Fruit fly (Drosophila melanogaster) whole organism, wandering third instar larva: Measurements from ENCODE around the gene Evi5.
A peak's percentile ranks its signal among the peaks of the same experiment; 100 is the strongest.

Source experiments
- Abd-B ChIP-seq: fragments of >200 bp; optimal IDR thresholded peaks from 2 replicates; lab custom pipeline; 2017; ENCODE audit warnings: missing biosample characterization, missing genetic modification characterization
- CG32264 ChIP-seq: fragments of 200-800 bp; sonication (Bioruptor generic); optimal IDR thresholded peaks from 2 replicates; lab custom pipeline; 2016; ENCODE audit warnings: missing biosample characterization, missing genetic modification characterization
- CG9705 ChIP-seq: fragments of 200-800 bp; sonication (Bioruptor generic); optimal IDR thresholded peaks from 2 replicates; lab custom pipeline; 2018; ENCODE audit warnings: missing biosample characterization, mild to moderate bottlenecking, missing genetic modification characterization
- CrebA ChIP-seq: fragments of 200-800 bp; sonication (Bioruptor generic); optimal IDR thresholded peaks from 2 replicates; lab custom pipeline; 2016; ENCODE audit warnings: missing biosample characterization, mild to moderate bottlenecking, missing genetic modification characterization, borderline replicate concordance
- Dfd ChIP-seq: fragments of >200 bp; optimal IDR thresholded peaks from 2 replicates; lab custom pipeline; 2017; ENCODE audit warnings: missing biosample characterization, missing genetic modification characterization
- Dif ChIP-seq: fragments of 200-275, 200-300 bp; sonication (Bioruptor generic); optimal IDR thresholded peaks from 2 replicates; lab custom pipeline; 2018; ENCODE audit warnings: missing biosample characterization, missing genetic modification characterization; ENCODE audit not compliant: partially characterized antibody
- GATAd ChIP-seq: sonication (Bioruptor generic); optimal IDR thresholded peaks from 2 replicates; lab custom pipeline; 2016; ENCODE audit warnings: missing biosample characterization, missing genetic modification characterization
- HLH106 ChIP-seq: fragments of 200-800 bp; optimal IDR thresholded peaks from 3 replicates; lab custom pipeline; 2019; ENCODE audit warnings: missing biosample characterization, mild to moderate bottlenecking, missing genetic modification characterization, moderate library complexity
- Hnf4 ChIP-seq: fragments of 200-800 bp; sonication (Bioruptor generic); optimal IDR thresholded peaks from 2 replicates; lab custom pipeline; 2016; ENCODE audit warnings: missing biosample characterization, mild to moderate bottlenecking, missing genetic modification characterization
- Hr78 ChIP-seq: fragments of >200 bp; optimal IDR thresholded peaks from 2 replicates; lab custom pipeline; 2017; ENCODE audit warnings: missing biosample characterization, missing genetic modification characterization
- Hr83 ChIP-seq: fragments of 200-300 bp; sonication (Bioruptor generic); optimal IDR thresholded peaks from 2 replicates; lab custom pipeline; 2016; ENCODE audit warnings: missing biosample characterization, mild to moderate bottlenecking, missing genetic modification characterization, moderate library complexity; ENCODE audit not compliant: poor library complexity, severe bottlenecking
- Jra ChIP-seq: sonication (Bioruptor generic); optimal IDR thresholded peaks from 2 replicates; lab custom pipeline; 2016; ENCODE audit warnings: missing biosample characterization, missing genetic modification characterization
- Mio ChIP-seq: sonication (Bioruptor generic); optimal IDR thresholded peaks from 2 replicates; lab custom pipeline; 2016; ENCODE audit warnings: missing biosample characterization, missing genetic modification characterization
- Myc ChIP-seq: fragments of >200 bp; optimal IDR thresholded peaks from 2 replicates; lab custom pipeline; 2017
- N ChIP-seq: fragments of >200 bp; optimal IDR thresholded peaks from 2 replicates; lab custom pipeline; 2018; ENCODE audit warnings: missing biosample characterization, missing external identifiers, missing genetic modification characterization
- OdsH ChIP-seq: fragments of 200-800 bp; sonication (Bioruptor generic); optimal IDR thresholded peaks from 2 replicates; lab custom pipeline; 2016; ENCODE audit warnings: missing biosample characterization, mild to moderate bottlenecking, missing genetic modification characterization
- Rel ChIP-seq, 2 experiments: fragments of 200-800 bp; sonication (Bioruptor generic) in 1 of 2; optimal IDR thresholded peaks; 2 replicates in 1 of 2; 3 replicates in 1 of 2; lab custom pipeline; 2016 to 2019; ENCODE audit warnings: mild to moderate bottlenecking in 2 of 2, missing biosample characterization in 2 of 2, missing genetic modification characterization in 2 of 2, moderate library complexity in 1 of 2
- Sp1 ChIP-seq: fragments of 200-800 bp; sonication (Bioruptor generic); optimal IDR thresholded peaks from 3 replicates; lab custom pipeline; 2019; ENCODE audit warnings: missing biosample characterization, mild to moderate bottlenecking, missing genetic modification characterization, moderate library complexity
- Vsx2 ChIP-seq: fragments of 200-300, 225-300 bp; sonication (Bioruptor generic); optimal IDR thresholded peaks from 2 replicates; lab custom pipeline; 2018; ENCODE audit warnings: missing biosample characterization, missing genetic modification characterization; ENCODE audit not compliant: partially characterized antibody
- br ChIP-seq: fragments of 200-800 bp; sonication (Bioruptor generic); optimal IDR thresholded peaks from 2 replicates; lab custom pipeline; 2016; ENCODE audit warnings: missing biosample characterization, missing genetic modification characterization
- brk ChIP-seq: fragments of 200-800 bp; sonication (Bioruptor generic); optimal IDR thresholded peaks from 2 replicates; lab custom pipeline; 2016; ENCODE audit warnings: missing biosample characterization, mild to moderate bottlenecking, missing genetic modification characterization
- dl ChIP-seq, 2 experiments: fragments of 175-275, 200-275 bp in 1 of 2; fragments of 200-275 bp in 1 of 2; sonication (Bioruptor generic); optimal IDR thresholded peaks; lab custom pipeline; 2018; ENCODE audit warnings: mild to moderate bottlenecking in 2 of 2, missing biosample characterization in 2 of 2, missing genetic modification characterization in 2 of 2, moderate library complexity in 2 of 2; ENCODE audit not compliant: partially characterized antibody in 2 of 2, insufficient read depth in 1 of 2
- dmrt93B ChIP-seq: fragments of 200-800 bp; sonication (Bioruptor generic); optimal IDR thresholded peaks from 2 replicates; lab custom pipeline; 2018; ENCODE audit warnings: missing biosample characterization, mild to moderate bottlenecking, missing genetic modification characterization
- dsf ChIP-seq: sonication (Bioruptor generic); optimal IDR thresholded peaks from 2 replicates; lab custom pipeline; 2016; ENCODE audit warnings: missing biosample characterization, missing genetic modification characterization, borderline replicate concordance
- ey ChIP-seq: fragments of 200-800 bp; sonication (Bioruptor generic); optimal IDR thresholded peaks from 2 replicates; lab custom pipeline; 2016; ENCODE audit warnings: missing biosample characterization, missing genetic modification characterization
- foxo ChIP-seq, 2 experiments: fragments of 200-800 bp; sonication (Bioruptor generic); optimal IDR thresholded peaks; 2 replicates in 1 of 2; 3 replicates in 1 of 2; lab custom pipeline; 2016 to 2017; ENCODE audit warnings: missing biosample characterization in 2 of 2, missing genetic modification characterization in 2 of 2
- fru ChIP-seq: fragments of 200-800 bp; sonication (Bioruptor generic); optimal IDR thresholded peaks from 3 replicates; lab custom pipeline; 2016; ENCODE audit warnings: missing biosample characterization, mild to moderate bottlenecking, missing genetic modification characterization
- h ChIP-seq: fragments of 200-800 bp; sonication (Bioruptor generic); optimal IDR thresholded peaks from 3 replicates; lab custom pipeline; 2016; ENCODE audit warnings: missing biosample characterization, mild to moderate bottlenecking, missing genetic modification characterization
- jim ChIP-seq: fragments of 175-275, 200-325 bp; sonication (Bioruptor generic); optimal IDR thresholded peaks from 2 replicates; lab custom pipeline; 2016; ENCODE audit warnings: missing biosample characterization, mild to moderate bottlenecking, missing genetic modification characterization
- lola ChIP-seq: fragments of >200 bp; optimal IDR thresholded peaks from 2 replicates; lab custom pipeline; 2017; ENCODE audit warnings: missing biosample characterization, missing genetic modification characterization
- pan ChIP-seq: fragments of >200 bp; optimal IDR thresholded peaks from 2 replicates; lab custom pipeline; 2017
- psq ChIP-seq: fragments of 200-800 bp; sonication (Bioruptor generic); optimal IDR thresholded peaks from 3 replicates; lab custom pipeline; 2017; ENCODE audit warnings: missing biosample characterization, mild to moderate bottlenecking, missing genetic modification characterization, moderate library complexity
- rgr ChIP-seq: fragments of 200-800 bp; sonication (Bioruptor generic); optimal IDR thresholded peaks from 3 replicates; lab custom pipeline; 2016; ENCODE audit warnings: missing biosample characterization, mild to moderate bottlenecking, missing genetic modification characterization
- sage ChIP-seq: fragments of 200-800 bp; sonication (Bioruptor generic); optimal IDR thresholded peaks from 2 replicates; lab custom pipeline; 2016; ENCODE audit warnings: missing biosample characterization, mild to moderate bottlenecking, missing genetic modification characterization
- sv ChIP-seq: fragments of 200-800 bp; sonication (Bioruptor generic); optimal IDR thresholded peaks from 3 replicates; lab custom pipeline; 2016; ENCODE audit warnings: missing biosample characterization, missing genetic modification characterization
- tai ChIP-seq: sonication (Bioruptor generic); optimal IDR thresholded peaks from 2 replicates; lab custom pipeline; 2016; ENCODE audit warnings: missing biosample characterization, missing genetic modification characterization
- usp ChIP-seq: fragments of >200 bp; optimal IDR thresholded peaks from 2 replicates; lab custom pipeline; 2017; ENCODE audit warnings: missing biosample characterization, missing genetic modification characterization
- woc ChIP-seq: sonication (Bioruptor generic); optimal IDR thresholded peaks from 2 replicates; lab custom pipeline; 2016; ENCODE audit warnings: missing biosample characterization, mild to moderate bottlenecking, missing genetic modification characterization

The Evi5 gene

dm6 chrX:11494731-11495277 lies 40.6 kb upstream of the Evi5 start (continued):
- TF ChIP-seq ey (GFP tag; lab: Kevin White, UChicago): peak; percentile 93
- peak; percentile 85 for TF ChIP-seq rgr (GFP tag; lab: Kevin White, UChicago)
- TF ChIP-seq OdsH (GFP tag; lab: Kevin White, UChicago): peak; percentile 90
- TF ChIP-seq foxo (GFP tag; optimal IDR thresholded peaks at IDR 0.05; lab: Kevin White, UChicago): peak; percentile 62 to 94
- peak; percentile 22 for TF ChIP-seq Mio (GFP tag; lab: Kevin White, UChicago)
- peak; percentile 44 for TF ChIP-seq dsf (GFP tag; lab: Kevin White, UChicago)
- TF ChIP-seq CrebA: peak; percentile 22
- TF ChIP-seq woc (GFP tag; lab: Kevin White, UChicago): peak; percentile 95
- peak; percentile 77 for TF ChIP-seq CG32264

dm6 chrX:11492916-11493590 lies 38.9 kb upstream of the Evi5 start, which contains the start of gene Drak:
Gene Drak (plus strand): TSS chrX:11493135.
- TF ChIP-seq Hr78 (GFP tag; lab: Kevin White, UChicago) (no peak), tai (GFP tag; lab: Kevin White, UChicago) (no peak), ey (GFP tag; lab: Kevin White, UChicago) (no peak), Dfd (GFP tag; lab: Kevin White, UChicago) (no peak), CrebA (no peak), dmrt93B (no peak), CG32264 (no peak), HLH106 (no peak), Hnf4 (GFP tag; lab: Kevin White, UChicago) (no peak), Myc (no peak), br (GFP tag; lab: Kevin White, UChicago) (no peak), dl (GFP tag; optimal IDR thresholded peaks at IDR 0.05; lab: Kevin White, UChicago; ENCODE audit: insufficient read depth in 1 of 2, partially characterized antibody in 2 of 2) (no peak), Sp1 (GFP tag; lab: Kevin White, UChicago) (peak; percentile 39), CG9705 (no peak), woc (GFP tag; lab: Kevin White, UChicago) (no peak), lola (no peak), usp (GFP tag; lab: Kevin White, UChicago) (no peak), pan (lab: Kevin White, UChicago) (no peak), h (GFP tag; lab: Kevin White, UChicago) (peak; percentile 17), foxo (GFP tag; optimal IDR thresholded peaks at IDR 0.05; lab: Kevin White, UChicago) (no peak), sv (GFP tag; lab: Kevin White, UChicago) (no peak), Dif (GFP tag; lab: Kevin White, UChicago) (peak; percentile 23), OdsH (GFP tag; lab: Kevin White, UChicago) (no peak), Mio (GFP tag; lab: Kevin White, UChicago) (no peak), Jra (GFP tag; lab: Kevin White, UChicago) (no peak), brk (GFP tag; lab: Kevin White, UChicago) (no peak), dsf (GFP tag; lab: Kevin White, UChicago) (no peak), N (no peak), Vsx2 (GFP tag; lab: Kevin White, UChicago) (no peak), sage (GFP tag; lab: Kevin White, UChicago) (no peak), Hr83 (GFP tag; lab: Kevin White, UChicago) (peak; percentile 24), rgr (GFP tag; lab: Kevin White, UChicago) (no peak), psq (GFP tag; lab: Kevin White, UChicago) (peak; percentile 28), Abd-B (GFP tag; lab: Kevin White, UChicago) (no peak), GATAd (GFP tag; lab: Kevin White, UChicago) (no peak), fru (GFP tag; lab: Kevin White, UChicago) (no peak), jim (GFP tag; lab: Kevin White, UChicago) (no peak), Rel (GFP tag; optimal IDR thresholded peaks at IDR 0.05; lab: Kevin White, UChicago) (no peak), Rel (tag; optimal IDR thresholded peaks at IDR 0.05; lab: Kevin White, UChicago) (peak; percentile 66)
